Worm (Caenorhabditis elegans): ENCODE measurements around the gene Y50D4B.1.

DNA sequence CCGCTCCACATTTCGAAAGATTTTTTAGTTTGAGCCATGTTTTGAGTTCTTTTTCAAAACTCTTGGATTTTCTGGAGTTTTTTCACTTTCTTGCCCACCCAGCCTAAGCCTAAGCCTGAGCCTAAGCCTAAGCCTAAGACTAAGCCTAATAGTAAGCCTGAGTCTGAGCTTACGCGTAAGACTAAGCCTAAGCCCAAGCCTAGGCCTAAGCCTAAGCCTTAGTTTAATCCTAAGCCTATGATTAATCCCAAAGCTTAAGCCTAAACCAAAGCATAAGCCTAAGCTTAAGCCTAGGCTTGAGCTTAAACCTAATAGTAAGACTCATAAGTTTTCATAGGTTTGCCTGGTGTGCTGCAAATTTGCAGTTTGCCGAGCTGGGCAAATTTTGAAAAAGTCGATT lies 29.5 kb downstream of the Y50D4B.1 start:
- no peak for TF ChIP-seq pat-9 (tag; optimal IDR thresholded peaks at IDR 0.05)
- TF ChIP-seq ama-1 (optimal IDR thresholded peaks at IDR 0.05), result no peak
- TF ChIP-seq gmeb-2 (tag; optimal IDR thresholded peaks at IDR 0.05), result no peak
- no peak for TF ChIP-seq lin-11 (tag; optimal IDR thresholded peaks at IDR 0.05)

Measured in whole organism, late embryonic.